Fruit fly (Drosophila melanogaster): ENCODE data around the gene CG33689.

CG33689 gene

dm6 chr3L:16192561-16193355 is 7.3 kb upstream of the CG33689 start:
- TF ChIP-seq CG13894 (tag; optimal IDR thresholded peaks at IDR 0.05) (peak; percentile 50), CG1832 (GFP tag; optimal IDR thresholded peaks at IDR 0.05) (peak; percentile 3), mam (GFP tag; optimal IDR thresholded peaks at IDR 0.05) (no peak), jing (GFP tag; optimal IDR thresholded peaks at IDR 0.05) (no peak), CG9437 (GFP tag; optimal IDR thresholded peaks at IDR 0.05) (peak; percentile 72), Trl (optimal IDR thresholded peaks at IDR 0.05) (peak in 1 of 2 experiments; percentile 33), Trl (GFP tag; optimal IDR thresholded peaks at IDR 0.05) (no peak), CG7372 (GFP tag; IDR thresholded peaks at IDR 0.05) (peak; percentile 66; the same call in 1 of the 2 replicates), CG10543 (GFP tag; optimal IDR thresholded peaks at IDR 0.05) (peak; percentile 3), abd-A (tag; optimal IDR thresholded peaks at IDR 0.05) (peak; percentile 86), cg (GFP tag; optimal IDR thresholded peaks at IDR 0.05) (peak; percentile 1), nom (GFP tag; optimal IDR thresholded peaks at IDR 0.05) (no peak), Med (GFP tag) (peak; percentile 72), sd (tag; optimal IDR thresholded peaks at IDR 0.05) (peak; percentile 8)

dm6 chr3L:16193851-16194709 is 5.9 kb upstream of the CG33689 start:
- TF ChIP-seq CG8765 (GFP tag; IDR thresholded peaks at IDR 0.05) (no peak), CG2875 (GFP tag; optimal IDR thresholded peaks at IDR 0.05) (peak; percentile 81), zen2 (GFP tag; IDR thresholded peaks at IDR 0.05; ENCODE audit: partially characterized antibody) (no peak), CG9727 (GFP tag; optimal IDR thresholded peaks at IDR 0.05) (peak; percentile 2), CG6813 (GFP tag; optimal IDR thresholded peaks at IDR 0.05) (peak; percentile 62), CG4820 (GFP tag; optimal IDR thresholded peaks at IDR 0.05) (peak; percentile 1), CG2202 (tag; optimal IDR thresholded peaks at IDR 0.05) (peak; percentile 84), CG17361 (GFP tag; IDR thresholded peaks at IDR 0.05) (no peak), CG7372 (GFP tag; IDR thresholded peaks at IDR 0.05) (no peak), chif (GFP tag; optimal IDR thresholded peaks at IDR 0.05) (peak in 1 of 2 experiments; percentile 16), Trl (optimal IDR thresholded peaks at IDR 0.05) (no peak), Trl (GFP tag; optimal IDR thresholded peaks at IDR 0.05) (no peak), D (optimal IDR thresholded peaks at IDR 0.05) (no peak), D (GFP tag; optimal IDR thresholded peaks at IDR 0.05) (peak; percentile 46), Taf1 (GFP tag; IDR thresholded peaks at IDR 0.05) (no peak), Drgx (GFP tag; IDR thresholded peaks at IDR 0.05) (peak; percentile 69), CG6791 (GFP tag; IDR thresholded peaks at IDR 0.05; ENCODE audit: partially characterized antibody) (no peak), Atf-2 (GFP tag; optimal IDR thresholded peaks at IDR 0.05) (no peak), Elba2 (GFP tag; optimal IDR thresholded peaks at IDR 0.05) (no peak), danr (GFP tag; IDR thresholded peaks at IDR 0.05) (no peak), p53 (GFP tag; optimal IDR thresholded peaks at IDR 0.05) (no peak), CG17385 (GFP tag; optimal IDR thresholded peaks at IDR 0.05) (peak; percentile 5), gsb (GFP tag; IDR thresholded peaks at IDR 0.05) (no peak), psq (GFP tag; optimal IDR thresholded peaks at IDR 0.05) (peak; percentile 34), CG1832 (GFP tag; optimal IDR thresholded peaks at IDR 0.05) (no peak), HmgZ (tag; optimal IDR thresholded peaks at IDR 0.05) (no peak), CG16863 (GFP tag; optimal IDR thresholded peaks at IDR 0.05) (peak; percentile 14), Sin3A (optimal IDR thresholded peaks at IDR 0.05) (no peak), ftz-f1 (GFP tag; optimal IDR thresholded peaks at IDR 0.05) (no peak), Hand (GFP tag; optimal IDR thresholded peaks at IDR 0.05) (no peak), CG5180 (GFP tag; optimal IDR thresholded peaks at IDR 0.05) (no peak), Nf-YB (GFP tag; optimal IDR thresholded peaks at IDR 0.05) (peak; percentile 24), Myb (GFP tag; optimal IDR thresholded peaks at IDR 0.05) (no peak), pan (optimal IDR thresholded peaks at IDR 0.05) (no peak), pan (GFP tag; optimal IDR thresholded peaks at IDR 0.05 in 1 of 2, IDR thresholded peaks at IDR 0.05 in 1 of 2) (no peak), CG3065 (GFP tag; optimal IDR thresholded peaks at IDR 0.05) (no peak)
